Fruit fly (Drosophila melanogaster) whole organism, embryonic: ENCODE results near the gene Jon99Fii.

Experiments
- Aef1 ChIP-seq: fragments of 200-800 bp; sonication (Bioruptor generic); IDR thresholded peaks from 3 replicates; pipeline ENCODE4 v1.3.6; 2022; ENCODE audit warnings: missing biosample characterization, missing genetic modification characterization
- Atf6 ChIP-seq: fragments of 200-800 bp; sonication (Bioruptor generic); IDR thresholded peaks from 2 replicates; pipeline ENCODE4 v1.3.6; 2022; ENCODE audit warnings: missing biosample characterization, missing genetic modification characterization
- B-H2 ChIP-seq: fragments of 200-800 bp; sonication (Bioruptor generic); optimal IDR thresholded peaks from 2 replicates; lab custom pipeline; 2018; ENCODE audit warnings: missing biosample characterization, mild to moderate bottlenecking, missing genetic modification characterization
- C15 ChIP-seq: fragments of 200-800 bp; sonication (Bioruptor generic); IDR thresholded peaks from 3 replicates; pipeline ENCODE4 v1.3.6; 2022; ENCODE audit warnings: missing biosample characterization, missing genetic modification characterization
- CG10959 ChIP-seq: fragments of 200-800 bp; sonication (Bioruptor generic); IDR thresholded peaks from 2 replicates; pipeline ENCODE4 v1.3.6; 2022; ENCODE audit warnings: missing biosample characterization, missing genetic modification characterization
- CG11560 ChIP-seq: fragments of 200-800 bp; sonication (Bioruptor generic); IDR thresholded peaks from 3 replicates; pipeline ENCODE4 v1.3.6; 2022; ENCODE audit warnings: missing biosample characterization, missing genetic modification characterization
- CG12071 ChIP-seq: fragments of 200-800 bp; sonication (Bioruptor generic); optimal IDR thresholded peaks from 3 replicates; lab custom pipeline; 2018; ENCODE audit warnings: missing biosample characterization, mild to moderate bottlenecking, missing genetic modification characterization
- CG13424 ChIP-seq: fragments of 200-800 bp; sonication (Bioruptor generic); optimal IDR thresholded peaks from 2 replicates; lab custom pipeline; 2019; ENCODE audit warnings: missing biosample characterization, mild to moderate bottlenecking, missing genetic modification characterization, moderate library complexity
- CG18599 ChIP-seq: fragments of 200-800 bp; sonication (Bioruptor generic); optimal IDR thresholded peaks from 3 replicates; lab custom pipeline; 2017; ENCODE audit warnings: missing biosample characterization, missing genetic modification characterization, mild to moderate bottlenecking, moderate library complexity, missing genetic modification reagents
- CG2120 ChIP-seq: fragments of 200-800 bp; sonication (Bioruptor generic); optimal IDR thresholded peaks from 3 replicates; lab custom pipeline; 2016; ENCODE audit warnings: missing biosample characterization, missing genetic modification characterization
- CG34422 ChIP-seq: fragments of 200-800 bp; sonication (Bioruptor generic); IDR thresholded peaks from 3 replicates; pipeline ENCODE4 v1.3.6; 2022; ENCODE audit warnings: missing biosample characterization, missing genetic modification characterization
- CG4328 ChIP-seq: fragments of 200-800 bp; sonication (Bioruptor generic); optimal IDR thresholded peaks from 3 replicates; lab custom pipeline; 2017; ENCODE audit warnings: missing biosample characterization, missing genetic modification reagents, missing genetic modification characterization
- CG4424 ChIP-seq: fragments of 200-800 bp; sonication (Bioruptor generic); optimal IDR thresholded peaks from 3 replicates; lab custom pipeline; 2016; ENCODE audit warnings: missing biosample characterization, missing genetic modification characterization
- CG6683 ChIP-seq: fragments of 200-800 bp; sonication (Bioruptor generic); optimal IDR thresholded peaks from 2 replicates; lab custom pipeline; 2017; ENCODE audit warnings: missing biosample characterization, mild to moderate bottlenecking, missing genetic modification characterization, missing genetic modification reagents
- CG9727 ChIP-seq: fragments of 200-800 bp; sonication (Bioruptor generic); optimal IDR thresholded peaks from 3 replicates; lab custom pipeline; 2017; ENCODE audit warnings: missing biosample characterization, mild to moderate bottlenecking, missing genetic modification characterization
- CG9797 ChIP-seq: fragments of 200-800 bp; sonication (Bioruptor generic); optimal IDR thresholded peaks from 3 replicates; lab custom pipeline; 2018; ENCODE audit warnings: missing biosample characterization, mild to moderate bottlenecking, missing genetic modification characterization
- CG9932 ChIP-seq: fragments of 200-800 bp; sonication (Bioruptor generic); IDR thresholded peaks from 2 replicates; pipeline ENCODE4 v1.3.6; 2022; ENCODE audit warnings: missing biosample characterization, missing genetic modification characterization
- Chrac-16 ChIP-seq: fragments of 200-800 bp; sonication (Bioruptor generic); optimal IDR thresholded peaks from 3 replicates; lab custom pipeline; 2016; ENCODE audit warnings: missing biosample characterization, missing genetic modification characterization
- Dfd ChIP-seq, 2 experiments: fragments of >200 bp; optimal IDR thresholded peaks; 2 replicates each; lab custom pipeline; 2017; ENCODE audit warnings: missing biosample characterization in 2 of 2, missing genetic modification characterization in 2 of 2
- Gug ChIP-seq: fragments of 200-800 bp; sonication (Bioruptor generic); IDR thresholded peaks from 4 replicates; pipeline ENCODE4 v1.3.6; 2022; ENCODE audit warnings: missing biosample characterization, missing genetic modification characterization
- HHEX ChIP-seq: fragments of 200-800 bp; sonication (Bioruptor generic); optimal IDR thresholded peaks from 3 replicates; lab custom pipeline; 2017; ENCODE audit warnings: missing biosample characterization, mild to moderate bottlenecking, missing genetic modification characterization, missing genetic modification reagents
- Hsf ChIP-seq: fragments of 200-800 bp; sonication (Bioruptor generic); optimal IDR thresholded peaks from 3 replicates; lab custom pipeline; 2016; ENCODE audit warnings: missing biosample characterization, missing genetic modification characterization
- Meics ChIP-seq: fragments of 200-800 bp; sonication (Bioruptor generic); optimal IDR thresholded peaks from 2 replicates; lab custom pipeline; 2017; ENCODE audit warnings: missing biosample characterization, mild to moderate bottlenecking, missing genetic modification characterization
- NFAT ChIP-seq: fragments of 200-800 bp; sonication (Bioruptor generic); IDR thresholded peaks from 2 replicates; pipeline ENCODE4 v1.3.6; 2022; ENCODE audit warnings: missing biosample characterization, missing genetic modification characterization
- Nf-YB ChIP-seq: fragments of 200-800 bp; sonication (Bioruptor generic); optimal IDR thresholded peaks from 3 replicates; lab custom pipeline; 2019; ENCODE audit warnings: missing biosample characterization, mild to moderate bottlenecking, missing genetic modification characterization, moderate library complexity
- Ptx1 ChIP-seq: fragments of 200-800 bp; sonication (Bioruptor generic); IDR thresholded peaks from 2 replicates; pipeline ENCODE4 v1.3.6; 2022; ENCODE audit warnings: missing biosample characterization, missing genetic modification characterization
- ap ChIP-seq: fragments of 200-800 bp; sonication (Bioruptor generic); IDR thresholded peaks from 2 replicates; pipeline ENCODE4 v1.3.6; 2022; ENCODE audit warnings: missing biosample characterization, missing genetic modification characterization
- ara ChIP-seq: fragments of 200-800 bp; sonication (Bioruptor generic); IDR thresholded peaks from 2 replicates; pipeline ENCODE4 v1.3.6; 2022; ENCODE audit warnings: missing biosample characterization, missing genetic modification characterization
- ase ChIP-seq: fragments of 200-800 bp; sonication (Bioruptor generic); IDR thresholded peaks from 3 replicates; pipeline ENCODE4 v1.3.6; 2022; ENCODE audit warnings: missing biosample characterization, missing genetic modification characterization
- bbx ChIP-seq: fragments of 200-800 bp; sonication (Bioruptor generic); IDR thresholded peaks from 2 replicates; pipeline ENCODE4 v1.3.6; 2022; ENCODE audit warnings: missing biosample characterization, missing genetic modification characterization; ENCODE audit not compliant: partially characterized antibody
- bowl ChIP-seq: fragments of 200-800 bp; sonication (Bioruptor generic); IDR thresholded peaks from 2 replicates; pipeline ENCODE4 v1.3.6; 2022; ENCODE audit warnings: missing biosample characterization, missing genetic modification characterization
- cad ChIP-seq: fragments of >200 bp; optimal IDR thresholded peaks from 2 replicates; lab custom pipeline; 2017; ENCODE audit warnings: missing biosample characterization, missing genetic modification characterization
- chn ChIP-seq: fragments of 200-800 bp; sonication (Bioruptor generic); optimal IDR thresholded peaks from 2 replicates; lab custom pipeline; 2016; ENCODE audit warnings: missing biosample characterization, missing genetic modification characterization
- corto ChIP-seq: fragments of 200-800 bp; sonication (Bioruptor generic); optimal IDR thresholded peaks from 2 replicates; lab custom pipeline; 2016; ENCODE audit warnings: missing biosample characterization, mild to moderate bottlenecking, missing genetic modification characterization, moderate library complexity
- eyg ChIP-seq: fragments of 200-800 bp; sonication (Bioruptor generic); optimal IDR thresholded peaks from 3 replicates; lab custom pipeline; 2016; ENCODE audit warnings: missing biosample characterization, missing genetic modification characterization
- fd102C ChIP-seq: fragments of 200-800 bp; sonication (Bioruptor generic); optimal IDR thresholded peaks from 2 replicates; lab custom pipeline; 2018; ENCODE audit warnings: missing biosample characterization, mild to moderate bottlenecking, missing genetic modification characterization, moderate library complexity
- hth ChIP-seq: fragments of >200 bp; optimal IDR thresholded peaks from 2 replicates; lab custom pipeline; 2017; ENCODE audit warnings: inconsistent platforms
- lmd ChIP-seq: fragments of 200-800 bp; sonication (Bioruptor generic); IDR thresholded peaks from 2 replicates; pipeline ENCODE4 v1.3.6; 2022; ENCODE audit warnings: missing biosample characterization, missing genetic modification characterization
- oc ChIP-seq: fragments of 200-800 bp; sonication (Bioruptor generic); optimal IDR thresholded peaks from 2 replicates; lab custom pipeline; 2018; ENCODE audit warnings: missing biosample characterization, mild to moderate bottlenecking, missing genetic modification characterization, moderate library complexity
- p53 ChIP-seq: fragments of 200-800 bp; sonication (Bioruptor generic); optimal IDR thresholded peaks from 2 replicates; lab custom pipeline; 2016; ENCODE audit warnings: missing biosample characterization, missing genetic modification characterization
- sens ChIP-seq: fragments of 200-800 bp; sonication (Bioruptor generic); peaks from one replicate; lab custom pipeline; 2016; ENCODE audit warnings: missing biosample characterization, missing genetic modification characterization
- tap ChIP-seq: fragments of 200-800 bp; optimal IDR thresholded peaks from 3 replicates; lab custom pipeline; 2019; ENCODE audit warnings: missing biosample characterization, mild to moderate bottlenecking, missing genetic modification characterization, moderate library complexity
- toy ChIP-seq: fragments of 200-800 bp; sonication (Bioruptor generic); IDR thresholded peaks from 2 replicates; pipeline ENCODE4 v1.3.6; 2022; ENCODE audit warnings: missing biosample characterization, missing genetic modification characterization
- zen2 ChIP-seq: fragments of 200-800 bp; sonication (Bioruptor generic); IDR thresholded peaks from 3 replicates; pipeline ENCODE4 v1.3.6; 2022; ENCODE audit warnings: missing biosample characterization, missing genetic modification characterization; ENCODE audit not compliant: partially characterized antibody
- zfh2 ChIP-seq: fragments of 200-800 bp; sonication (Bioruptor generic); optimal IDR thresholded peaks from 2 replicates; lab custom pipeline; 2016; ENCODE audit warnings: missing biosample characterization, missing genetic modification characterization

The Jon99Fii gene

dm6 chr3R:30512114-30512513 lies 24.4 kb upstream of the Jon99Fii start, which contains the start of gene PH4alphaNE2 (continued):
- no peak for TF ChIP-seq toy (GFP tag; lab: Robert Waterston, UW)
- TF ChIP-seq ara (GFP tag; lab: Robert Waterston, UW): no peak
- TF ChIP-seq CG9932 (GFP tag; lab: Robert Waterston, UW): no peak

dm6 chr3R:30507723-30508122 lies 20.0 kb upstream of the Jon99Fii start, which contains the start of gene CG34041:
Gene CG34041, plus strand, starts transcription at chr3R:30508023.
- TF ChIP-seq Gug (GFP tag; lab: Robert Waterston, UW) (no peak), zen2 (GFP tag; lab: Robert Waterston, UW) (no peak), eyg (GFP tag; lab: Kevin White, UChicago) (no peak), ase (no peak), B-H2 (GFP tag; lab: Kevin White, UChicago) (no peak), p53 (GFP tag; lab: Kevin White, UChicago) (no peak), CG13424 (no peak), CG34422 (GFP tag; lab: Robert Waterston, UW) (no peak)

dm6 chr3R:30505561-30506037 lies 17.9 kb upstream of the Jon99Fii start, which contains the start of the genes PH4alphaSG1 and CG15539:
Gene PH4alphaSG1, minus strand, starts transcription at chr3R:30505661.
Gene CG15539, plus strand, starts transcription at chr3R:30505987.
- TF ChIP-seq CG6683 (GFP tag; lab: Kevin White, UChicago): no peak
- TF ChIP-seq bowl (GFP tag; lab: Robert Waterston, UW): no peak
- no peak for TF ChIP-seq C15
- no peak for TF ChIP-seq NFAT (GFP tag; lab: Robert Waterston, UW)
- no peak for TF ChIP-seq Atf6

- no peak for TF ChIP-seq Dfd (GFP tag; optimal IDR thresholded peaks at IDR 0.05; lab: Kevin White, UChicago)
- no peak for TF ChIP-seq oc (tag; lab: Kevin White, UChicago)
- TF ChIP-seq CG9797: no peak
- TF ChIP-seq zfh2: no peak
- peak; percentile 48 for TF ChIP-seq sens (GFP tag; lab: Kevin White, UChicago)
- TF ChIP-seq, all 482 proteins: peak for 1
Observed at dm6 chr3R:30503406-30503805, 15.7 kb upstream of the Jon99Fii start, which contains the start of gene CG31371. Gene CG31371, minus strand, starts transcription at chr3R:30503506.

dm6 chr3R:30501174-30501573 lies 13.4 kb upstream of the Jon99Fii start:
- no peak for TF ChIP-seq bbx (GFP tag; lab: Robert Waterston, UW)
- peak; percentile 15 for TF ChIP-seq Chrac-16 (GFP tag; lab: Kevin White, UChicago)
- peak; percentile 45 for TF ChIP-seq CG9727 (GFP tag; lab: Kevin White, UChicago)
- TF ChIP-seq HHEX (GFP tag; lab: Kevin White, UChicago): peak; percentile 10
- peak; percentile 47 for TF ChIP-seq Hsf (GFP tag; lab: Kevin White, UChicago)
- no peak for TF ChIP-seq tap (tag; lab: Kevin White, UChicago)
- no peak for TF ChIP-seq CG12071 (GFP tag; lab: Kevin White, UChicago)
- TF ChIP-seq CG2120 (GFP tag; lab: Kevin White, UChicago): peak; percentile 49
- TF ChIP-seq Meics (GFP tag; lab: Kevin White, UChicago): peak; percentile 1
- no peak for TF ChIP-seq Nf-YB (GFP tag; lab: Kevin White, UChicago)
- TF ChIP-seq ap (GFP tag; lab: Robert Waterston, UW): no peak
- peak; percentile 55; the same call in 1 of the 2 replicates for TF ChIP-seq Ptx1 (GFP tag; lab: Robert Waterston, UW)
- no peak for TF ChIP-seq corto (GFP tag; lab: Kevin White, UChicago)
- TF ChIP-seq cad (GFP tag; lab: Kevin White, UChicago): no peak
- peak; percentile 30 for TF ChIP-seq CG4424
- no peak for TF ChIP-seq CG11560 (tag; lab: Robert Waterston, UW)
- TF ChIP-seq chn (GFP tag; lab: Kevin White, UChicago): peak; percentile 18
- TF ChIP-seq CG18599 (GFP tag; lab: Kevin White, UChicago): peak; percentile 8
- no peak for TF ChIP-seq CG4328
- peak; percentile 43; the same call in 1 of the 2 replicates for TF ChIP-seq lmd
- TF ChIP-seq hth (lab: Kevin White, UChicago): no peak
- TF ChIP-seq Aef1: no peak
- peak; percentile 57 for TF ChIP-seq ara (GFP tag; lab: Robert Waterston, UW)
- TF ChIP-seq CG10959 (GFP tag; lab: Robert Waterston, UW): peak; percentile 39; the same call in 1 of the 2 replicates
- peak; percentile 12 for TF ChIP-seq fd102C (GFP tag; lab: Kevin White, UChicago)
